Worm (Caenorhabditis elegans) whole organism, L4/young adult: ENCODE data around the gene F54B11.7.

ENCODE experiments used
- W03F9.2 ChIP-seq: fragments of 150-350 bp; optimal IDR thresholded peaks from 2 replicates; lab custom pipeline; 2014; ENCODE audit warnings: missing biosample characterization, missing genetic modification characterization
- dao-5 ChIP-seq: sonication (generic microtip); optimal IDR thresholded peaks from 2 replicates; lab custom pipeline; 2016; ENCODE audit warnings: missing genotype, missing genetic modification characterization, moderate library complexity, missing compliant biosample characterization
- him-1 ChIP-seq: sonication (generic microtip); optimal IDR thresholded peaks from 2 replicates; lab custom pipeline; 2016; ENCODE audit warnings: missing genotype, missing genetic modification reagents, missing genetic modification characterization, missing compliant biosample characterization

- TF ChIP-seq W03F9.2, result no peak
- TF ChIP-seq him-1 (tag; lab: Kevin White, UChicago), result no peak
- TF ChIP-seq dao-5, result no peak
Observed at ce11 chrX:13632245-13632644, 32.0 kb downstream of the F54B11.7 start.
